Fruit fly (Drosophila melanogaster) whole organism, embryonic: ENCODE data around the gene comm.

ENCODE experiments used
- CG11398 ChIP-seq: fragments of 200-800 bp; sonication (Bioruptor generic); optimal IDR thresholded peaks from 2 replicates; lab custom pipeline; 2016; ENCODE audit warnings: missing biosample characterization, missing genetic modification characterization
- CG11504 ChIP-seq: fragments of 200-800 bp; sonication (Bioruptor generic); optimal IDR thresholded peaks from 3 replicates; lab custom pipeline; 2019; ENCODE audit warnings: missing biosample characterization, mild to moderate bottlenecking, missing genetic modification characterization, moderate library complexity
- CG15269 ChIP-seq: fragments of 200-800 bp; sonication (Bioruptor generic); optimal IDR thresholded peaks from 2 replicates; lab custom pipeline; 2018; ENCODE audit warnings: missing biosample characterization, mild to moderate bottlenecking, missing genetic modification characterization, moderate library complexity
- CG1529 ChIP-seq: fragments of 200-800 bp; sonication (Bioruptor generic); optimal IDR thresholded peaks from 3 replicates; lab custom pipeline; 2018; ENCODE audit warnings: missing biosample characterization, missing genetic modification characterization
- CG15479 ChIP-seq: fragments of 200-800 bp; sonication (Bioruptor generic); optimal IDR thresholded peaks from 3 replicates; lab custom pipeline; 2019; ENCODE audit warnings: missing biosample characterization, mild to moderate bottlenecking, missing genetic modification characterization, moderate library complexity
- CG1602 ChIP-seq: fragments of 200-800 bp; sonication (Bioruptor generic); optimal IDR thresholded peaks from 3 replicates; lab custom pipeline; 2016; ENCODE audit warnings: missing biosample characterization, missing genetic modification characterization
- CG17359 ChIP-seq: fragments of 200-800 bp; sonication (Bioruptor generic); optimal IDR thresholded peaks from 3 replicates; lab custom pipeline; 2018; ENCODE audit warnings: missing biosample characterization, mild to moderate bottlenecking, missing genetic modification characterization, moderate library complexity
- CG17612 ChIP-seq: fragments of 200-800 bp; sonication (Bioruptor generic); IDR thresholded peaks from 2 replicates; pipeline ENCODE4 v1.3.6; 2022; ENCODE audit warnings: missing biosample characterization, missing genetic modification characterization
- CG18262 ChIP-seq: fragments of 200-800 bp; optimal IDR thresholded peaks from 3 replicates; lab custom pipeline; 2019; ENCODE audit warnings: missing biosample characterization, mild to moderate bottlenecking, missing genetic modification characterization, moderate library complexity
- CG2202 ChIP-seq: fragments of 200-800 bp; sonication (Bioruptor generic); optimal IDR thresholded peaks from 2 replicates; lab custom pipeline; 2018; ENCODE audit warnings: missing biosample characterization, mild to moderate bottlenecking, missing genetic modification characterization
- CG4282 ChIP-seq: fragments of 200-800 bp; sonication (Bioruptor generic); optimal IDR thresholded peaks from 2 replicates; lab custom pipeline; 2016; ENCODE audit warnings: missing biosample characterization, missing genetic modification characterization
- CG8281 ChIP-seq: fragments of 200-800 bp; sonication (Bioruptor generic); optimal IDR thresholded peaks from 2 replicates; lab custom pipeline; 2018; ENCODE audit warnings: missing biosample characterization, mild to moderate bottlenecking, missing genetic modification characterization, moderate library complexity
- CG8359 ChIP-seq: fragments of 200-800 bp; sonication (Bioruptor generic); optimal IDR thresholded peaks from 2 replicates; lab custom pipeline; 2017; ENCODE audit warnings: missing biosample characterization, mild to moderate bottlenecking, missing genetic modification characterization, borderline replicate concordance
- CG8478 ChIP-seq: fragments of >200 bp; optimal IDR thresholded peaks from 2 replicates; lab custom pipeline; 2018
- CG8765 ChIP-seq: fragments of 200-800 bp; sonication (Bioruptor generic); IDR thresholded peaks from 2 replicates; pipeline ENCODE4 v1.3.6; 2022; ENCODE audit warnings: missing biosample characterization, missing genetic modification characterization
- CG9797 ChIP-seq: fragments of 200-800 bp; sonication (Bioruptor generic); optimal IDR thresholded peaks from 3 replicates; lab custom pipeline; 2018; ENCODE audit warnings: missing biosample characterization, mild to moderate bottlenecking, missing genetic modification characterization
- Dip3 ChIP-seq: fragments of 200-800 bp; sonication (Bioruptor generic); optimal IDR thresholded peaks from 3 replicates; lab custom pipeline; 2016; ENCODE audit warnings: missing biosample characterization, missing genetic modification characterization
- Dll ChIP-seq: fragments of 200-800 bp; sonication (Bioruptor generic); IDR thresholded peaks from 4 replicates; pipeline ENCODE4 v1.3.6; 2022; ENCODE audit warnings: missing biosample characterization, missing genetic modification characterization; ENCODE audit not compliant: partially characterized antibody
- Doc3 ChIP-seq: fragments of 200-800 bp; sonication (Bioruptor generic); IDR thresholded peaks from 3 replicates; pipeline ENCODE4 v1.3.6; 2022; ENCODE audit warnings: missing biosample characterization, missing genetic modification characterization; ENCODE audit not compliant: partially characterized antibody
- Dref ChIP-seq: fragments of 200-800 bp; sonication (Bioruptor generic); IDR thresholded peaks from 2 replicates; pipeline ENCODE4 v1.3.6; 2022; ENCODE audit warnings: missing biosample characterization, missing genetic modification characterization
- E2f1 ChIP-seq: fragments of 200-800 bp; sonication (Bioruptor generic); IDR thresholded peaks from 2 replicates; pipeline ENCODE4 v1.3.6; 2022; ENCODE audit warnings: missing biosample characterization, missing genetic modification characterization
- Hsf ChIP-seq: fragments of 200-800 bp; sonication (Bioruptor generic); optimal IDR thresholded peaks from 3 replicates; lab custom pipeline; 2016; ENCODE audit warnings: missing biosample characterization, missing genetic modification characterization
- Lpt ChIP-seq: fragments of >200 bp; optimal IDR thresholded peaks from 2 replicates; lab custom pipeline; 2018; ENCODE audit warnings: missing biosample characterization, missing genetic modification characterization
- MBD-R2 ChIP-seq: fragments of 200-800 bp; sonication (Bioruptor generic); IDR thresholded peaks from 2 replicates; pipeline ENCODE4 v1.3.6; 2022; ENCODE audit warnings: missing biosample characterization, missing genetic modification characterization
- Oaz ChIP-seq: fragments of 200-800 bp; sonication (Bioruptor generic); IDR thresholded peaks from 2 replicates; pipeline ENCODE4 v1.3.6; 2022; ENCODE audit warnings: missing biosample characterization, missing genetic modification characterization
- Oli ChIP-seq: fragments of 200-800 bp; sonication (Bioruptor generic); optimal IDR thresholded peaks from 2 replicates; lab custom pipeline; 2018; ENCODE audit warnings: missing biosample characterization, mild to moderate bottlenecking, missing genetic modification characterization, moderate library complexity
- Optix ChIP-seq: fragments of 200-800 bp; sonication (Bioruptor generic); IDR thresholded peaks from 3 replicates; pipeline ENCODE4 v1.3.6; 2022; ENCODE audit warnings: missing biosample characterization, missing genetic modification characterization
- Sry-β ChIP-seq: fragments of 200-800 bp; sonication (Bioruptor generic); optimal IDR thresholded peaks from 2 replicates; lab custom pipeline; 2018; ENCODE audit warnings: missing biosample characterization, mild to moderate bottlenecking, missing genetic modification characterization, moderate library complexity
- Ssrp ChIP-seq: fragments of 200-800 bp; sonication (Bioruptor generic); optimal IDR thresholded peaks from 2 replicates; lab custom pipeline; 2018; ENCODE audit warnings: missing biosample characterization, mild to moderate bottlenecking, missing genetic modification characterization, moderate library complexity
- Vsx1 ChIP-seq: fragments of 200-800 bp; sonication (Bioruptor generic); optimal IDR thresholded peaks from 2 replicates; lab custom pipeline; 2017; ENCODE audit warnings: missing biosample characterization, mild to moderate bottlenecking, missing genetic modification characterization, missing genetic modification reagents
- Xbp1 ChIP-seq: fragments of 200-800 bp; sonication (Bioruptor generic); optimal IDR thresholded peaks from 3 replicates; lab custom pipeline; 2016; ENCODE audit warnings: missing biosample characterization, mild to moderate bottlenecking, missing genetic modification characterization
- Xrp1 ChIP-seq: fragments of 200-800 bp; sonication (Bioruptor generic); IDR thresholded peaks from 2 replicates; pipeline ENCODE4 v1.3.6; 2022; ENCODE audit warnings: missing biosample characterization, missing genetic modification characterization
- ab ChIP-seq: fragments of 200-800 bp; sonication (Bioruptor generic); optimal IDR thresholded peaks from 2 replicates; lab custom pipeline; 2016; ENCODE audit warnings: missing biosample characterization, missing genetic modification characterization
- amos ChIP-seq: fragments of 200-800 bp; sonication (Bioruptor generic); IDR thresholded peaks from 2 replicates; pipeline ENCODE4 v1.3.6; 2022; ENCODE audit warnings: missing biosample characterization, missing genetic modification characterization; ENCODE audit not compliant: partially characterized antibody
- ase ChIP-seq: fragments of 200-800 bp; sonication (Bioruptor generic); IDR thresholded peaks from 3 replicates; pipeline ENCODE4 v1.3.6; 2022; ENCODE audit warnings: missing biosample characterization, missing genetic modification characterization
- cg ChIP-seq: fragments of 200-800 bp; sonication (Bioruptor generic); optimal IDR thresholded peaks from 3 replicates; lab custom pipeline; 2019; ENCODE audit warnings: missing biosample characterization, mild to moderate bottlenecking, missing genetic modification characterization, moderate library complexity
- crc ChIP-seq: fragments of 200-800 bp; sonication (Bioruptor generic); optimal IDR thresholded peaks from 2 replicates; lab custom pipeline; 2016; ENCODE audit warnings: missing biosample characterization, missing genetic modification characterization
- cwo ChIP-seq: fragments of 200-800 bp; sonication (Bioruptor generic); optimal IDR thresholded peaks from 3 replicates; lab custom pipeline; 2017; ENCODE audit warnings: missing biosample characterization, missing genetic modification characterization, mild to moderate bottlenecking, moderate library complexity, missing genetic modification reagents
- dan ChIP-seq: fragments of 200-800 bp; sonication (Bioruptor generic); IDR thresholded peaks from 2 replicates; pipeline ENCODE4 v1.3.6; 2022; ENCODE audit warnings: missing biosample characterization, missing genetic modification characterization
- danr ChIP-seq: fragments of 200-800 bp; sonication (Bioruptor generic); IDR thresholded peaks from 2 replicates; pipeline ENCODE4 v1.3.6; 2022; ENCODE audit warnings: missing biosample characterization, missing genetic modification characterization
- ftz-f1 ChIP-seq: fragments of 200-800 bp; sonication (Bioruptor generic); optimal IDR thresholded peaks from 2 replicates; lab custom pipeline; 2016; ENCODE audit warnings: missing biosample characterization, missing genetic modification characterization
- grau ChIP-seq: fragments of 200-800 bp; optimal IDR thresholded peaks from 3 replicates; lab custom pipeline; 2019; ENCODE audit warnings: missing biosample characterization, mild to moderate bottlenecking, missing genetic modification characterization, moderate library complexity
- gsb-n ChIP-seq: fragments of 200-800 bp; sonication (Bioruptor generic); optimal IDR thresholded peaks from 3 replicates; lab custom pipeline; 2018; ENCODE audit warnings: missing biosample characterization, mild to moderate bottlenecking, missing genetic modification characterization
- ind ChIP-seq: fragments of 200-800 bp; sonication (Bioruptor generic); optimal IDR thresholded peaks from 3 replicates; lab custom pipeline; 2016; ENCODE audit warnings: missing biosample characterization, missing genetic modification characterization
- lilli ChIP-seq: fragments of 200-800 bp; sonication (Bioruptor generic); optimal IDR thresholded peaks from 3 replicates; lab custom pipeline; 2016; ENCODE audit warnings: missing biosample characterization, missing genetic modification characterization
- lola ChIP-seq, 3 experiments: fragments of >200 bp in 2 of 3; fragments of 200-800 bp in 1 of 3; sonication (Bioruptor generic) in 1 of 3; optimal IDR thresholded peaks; 2 replicates each; lab custom pipeline; 2017 to 2019; ENCODE audit warnings: missing biosample characterization in 3 of 3, missing genetic modification characterization in 3 of 3, mild to moderate bottlenecking in 1 of 3, moderate library complexity in 1 of 3
- mirr ChIP-seq: fragments of 200-800 bp; sonication (Bioruptor generic); optimal IDR thresholded peaks from 3 replicates; lab custom pipeline; 2018; ENCODE audit warnings: missing biosample characterization, mild to moderate bottlenecking, missing genetic modification characterization
- nau ChIP-seq: fragments of 200-800 bp; sonication (Bioruptor generic); optimal IDR thresholded peaks from 3 replicates; lab custom pipeline; 2017; ENCODE audit warnings: missing biosample characterization, mild to moderate bottlenecking, missing genetic modification characterization, missing genetic modification reagents
- sc ChIP-seq, 3 experiments: fragments of >200 bp in 2 of 3; fragments of 200-800 bp in 1 of 3; sonication (Bioruptor generic) in 1 of 3; optimal IDR thresholded peaks; 2 replicates in 2 of 3; 3 replicates in 1 of 3; lab custom pipeline; 2017; ENCODE audit warnings: mild to moderate bottlenecking in 1 of 3, missing biosample characterization in 1 of 3, missing genetic modification characterization in 1 of 3, missing genetic modification reagents in 1 of 3
- zfh2 ChIP-seq: fragments of 200-800 bp; sonication (Bioruptor generic); optimal IDR thresholded peaks from 2 replicates; lab custom pipeline; 2016; ENCODE audit warnings: missing biosample characterization, missing genetic modification characterization

Gene comm

dm6 chr3L:15728195-15728594 is at the start of gene comm (continued):
- TF ChIP-seq CG1529 (no peak), Doc3 (GFP tag; lab: Robert Waterston, UW) (no peak), CG15269 (tag; lab: Kevin White, UChicago) (peak; percentile 38), E2f1 (no peak), gsb-n (peak; percentile 61), ase (GFP tag; lab: Robert Waterston, UW) (no peak), Dll (GFP tag; lab: Robert Waterston, UW) (peak; percentile 46; the same call in 1 of the 4 replicates), ind (GFP tag; lab: Kevin White, UChicago) (no peak), CG11504 (peak; percentile 7), grau (tag; lab: Kevin White, UChicago) (peak; percentile 27), danr (GFP tag; lab: Robert Waterston, UW) (no peak), mirr (GFP tag; lab: Kevin White, UChicago) (peak; percentile 44), CG8765 (GFP tag; lab: Robert Waterston, UW) (peak; percentile 17; the same call in 1 of the 2 replicates), CG8359 (GFP tag; lab: Kevin White, UChicago) (no peak), CG17612 (GFP tag; lab: Robert Waterston, UW) (no peak), Optix (GFP tag; lab: Robert Waterston, UW) (no peak), CG9797 (no peak), Oaz (GFP tag; lab: Robert Waterston, UW) (no peak), ftz-f1 (GFP tag; lab: Kevin White, UChicago) (peak; percentile 28), Lpt (GFP tag; lab: Kevin White, UChicago) (no peak), Vsx1 (GFP tag; lab: Kevin White, UChicago) (peak; percentile 42), CG8281 (tag; lab: Kevin White, UChicago) (no peak), CG17359 (tag; lab: Kevin White, UChicago) (peak; percentile 27), zfh2 (GFP tag; lab: Kevin White, UChicago) (no peak), sc (optimal IDR thresholded peaks at IDR 0.05; lab: Kevin White, UChicago) (no peak), sc (GFP tag; optimal IDR thresholded peaks at IDR 0.05; lab: Kevin White, UChicago) (no peak), Ssrp (tag; lab: Kevin White, UChicago) (no peak), cwo (GFP tag; lab: Kevin White, UChicago) (no peak), Oli (tag; lab: Kevin White, UChicago) (no peak), CG11398 (no peak), cg (peak; percentile 44), CG15479 (GFP tag; lab: Kevin White, UChicago) (no peak), Dip3 (GFP tag; lab: Kevin White, UChicago) (no peak), CG4282 (GFP tag; lab: Kevin White, UChicago) (no peak), amos (GFP tag; lab: Robert Waterston, UW) (peak; percentile 73; the same call in 1 of the 2 replicates), lilli (GFP tag; lab: Kevin White, UChicago) (peak; percentile 12), MBD-R2 (GFP tag; lab: Robert Waterston, UW) (0 out of 2 replicates have a peak, but pooled peaks have one; percentile 16), Xrp1 (GFP tag; lab: Robert Waterston, UW) (peak; percentile 30; the same call in 1 of the 2 replicates), ab (GFP tag; lab: Kevin White, UChicago) (no peak), CG1602 (GFP tag; lab: Kevin White, UChicago) (no peak), nau (GFP tag; lab: Kevin White, UChicago) (no peak), Dref (GFP tag; lab: Robert Waterston, UW) (no peak), CG8478 (no peak), crc (no peak), Hsf (no peak), dan (GFP tag; lab: Robert Waterston, UW) (no peak), CG2202 (tag; lab: Kevin White, UChicago) (peak; percentile 22), CG18262 (tag; lab: Kevin White, UChicago) (peak; percentile 25), Sry-β (GFP tag; lab: Kevin White, UChicago) (no peak), lola (GFP tag; optimal IDR thresholded peaks at IDR 0.05; lab: Kevin White, UChicago) (no peak), Xbp1 (GFP tag; lab: Kevin White, UChicago) (no peak)
